Fruit fly (Drosophila melanogaster) whole organism, embryonic: Measurements from ENCODE around the gene Pmm2.

Experiments
- ATbp ChIP-seq: fragments of 200-800 bp; sonication (Bioruptor generic); optimal IDR thresholded peaks from 2 replicates; lab custom pipeline; 2017; ENCODE audit warnings: missing biosample characterization, mild to moderate bottlenecking, missing genetic modification characterization, missing genetic modification reagents
- Atf3 ChIP-seq: fragments of 200-800 bp; sonication (Bioruptor generic); optimal IDR thresholded peaks from 3 replicates; lab custom pipeline; 2016; ENCODE audit warnings: missing biosample characterization, missing genetic modification characterization
- CG10147 ChIP-seq: fragments of 200-800 bp; sonication (Bioruptor generic); optimal IDR thresholded peaks from 2 replicates; lab custom pipeline; 2019; ENCODE audit warnings: missing biosample characterization, mild to moderate bottlenecking, missing genetic modification characterization, moderate library complexity
- CG11456 ChIP-seq: fragments of 200-800 bp; sonication (Bioruptor generic); IDR thresholded peaks from 3 replicates; pipeline ENCODE4 v1.3.6; 2022; ENCODE audit warnings: missing biosample characterization, missing genetic modification characterization
- CG12769 ChIP-seq: fragments of 200-800 bp; sonication (Bioruptor generic); optimal IDR thresholded peaks from 2 replicates; lab custom pipeline; 2019; ENCODE audit warnings: missing biosample characterization, mild to moderate bottlenecking, missing genetic modification characterization, moderate library complexity
- CG13123 ChIP-seq: fragments of 200-800 bp; sonication (Bioruptor generic); optimal IDR thresholded peaks from 2 replicates; lab custom pipeline; 2016; ENCODE audit warnings: missing biosample characterization, missing genetic modification characterization
- CG13775 ChIP-seq: fragments of 200-800 bp; sonication (Bioruptor generic); optimal IDR thresholded peaks from 3 replicates; lab custom pipeline; 2017; ENCODE audit warnings: missing biosample characterization, mild to moderate bottlenecking, missing genetic modification characterization
- CG15011 ChIP-seq: fragments of 200-800 bp; sonication (Bioruptor generic); optimal IDR thresholded peaks from 3 replicates; lab custom pipeline; 2018; ENCODE audit warnings: missing biosample characterization, mild to moderate bottlenecking, missing genetic modification characterization
- CG1603 ChIP-seq: fragments of 200-800 bp; sonication (Bioruptor generic); optimal IDR thresholded peaks from 2 replicates; lab custom pipeline; 2019; ENCODE audit warnings: missing biosample characterization, mild to moderate bottlenecking, missing genetic modification characterization, moderate library complexity
- CG18476 ChIP-seq: fragments of 200-800 bp; sonication (Bioruptor generic); optimal IDR thresholded peaks from 2 replicates; lab custom pipeline; 2016; ENCODE audit warnings: missing biosample characterization, mild to moderate bottlenecking, missing genetic modification characterization
- CG2199 ChIP-seq: fragments of 200-800 bp; sonication (Bioruptor generic); IDR thresholded peaks from 3 replicates; pipeline ENCODE4 v1.3.6; 2022; ENCODE audit warnings: missing biosample characterization, missing genetic modification characterization
- CG30431 ChIP-seq: fragments of 200-800 bp; sonication (Bioruptor generic); optimal IDR thresholded peaks from 2 replicates; lab custom pipeline; 2017; ENCODE audit warnings: missing biosample characterization, missing genetic modification characterization
- CG33213 ChIP-seq: fragments of 200-800 bp; sonication (Bioruptor generic); optimal IDR thresholded peaks from 3 replicates; lab custom pipeline; 2016; ENCODE audit warnings: missing biosample characterization, missing genetic modification characterization
- CG34224 ChIP-seq: fragments of 200-800 bp; sonication (Bioruptor generic); IDR thresholded peaks from 3 replicates; pipeline ENCODE4 v1.3.6; 2022; ENCODE audit warnings: missing biosample characterization, missing genetic modification characterization; ENCODE audit not compliant: partially characterized antibody
- CG3847 ChIP-seq: fragments of 200-800 bp; sonication (Bioruptor generic); IDR thresholded peaks from 2 replicates; pipeline ENCODE4 v1.3.6; 2022; ENCODE audit warnings: missing biosample characterization, missing genetic modification characterization
- CG4360 ChIP-seq: fragments of 200-800 bp; sonication (Bioruptor generic); IDR thresholded peaks from 2 replicates; pipeline ENCODE4 v1.3.6; 2022; ENCODE audit warnings: missing biosample characterization, missing genetic modification characterization
- CG4617 ChIP-seq: fragments of 200-800 bp; sonication (Bioruptor generic); optimal IDR thresholded peaks from 3 replicates; lab custom pipeline; 2016; ENCODE audit warnings: missing biosample characterization, missing genetic modification characterization, borderline replicate concordance
- CG6272 ChIP-seq: fragments of 200-800 bp; sonication (Bioruptor generic); IDR thresholded peaks from 2 replicates; pipeline ENCODE4 v1.3.6; 2022; ENCODE audit warnings: missing biosample characterization, missing genetic modification characterization
- CG7928 ChIP-seq: fragments of 200-800 bp; sonication (Bioruptor generic); optimal IDR thresholded peaks from 2 replicates; lab custom pipeline; 2017; ENCODE audit warnings: missing biosample characterization, mild to moderate bottlenecking, missing genetic modification characterization
- CG8924 ChIP-seq: fragments of 200-800 bp; optimal IDR thresholded peaks from 3 replicates; lab custom pipeline; 2019; ENCODE audit warnings: missing biosample characterization, mild to moderate bottlenecking, missing genetic modification characterization, moderate library complexity
- CTCF ChIP-seq: fragments of 200-800 bp; sonication (Bioruptor generic); optimal IDR thresholded peaks from 2 replicates; lab custom pipeline; 2017; ENCODE audit warnings: missing biosample characterization, mild to moderate bottlenecking, missing genetic modification characterization, moderate library complexity
- Dfd ChIP-seq, 2 experiments: fragments of >200 bp; optimal IDR thresholded peaks; 2 replicates each; lab custom pipeline; 2017; ENCODE audit warnings: missing biosample characterization in 2 of 2, missing genetic modification characterization in 2 of 2
- Drgx ChIP-seq: fragments of 200-800 bp; sonication (Bioruptor generic); IDR thresholded peaks from 2 replicates; pipeline ENCODE4 v1.3.6; 2022; ENCODE audit warnings: missing biosample characterization, missing genetic modification characterization
- Ets97D ChIP-seq: fragments of 200-800 bp; sonication (Bioruptor generic); optimal IDR thresholded peaks from 3 replicates; lab custom pipeline; 2016; ENCODE audit warnings: missing biosample characterization, missing genetic modification characterization
- Hsf ChIP-seq: fragments of 200-800 bp; sonication (Bioruptor generic); optimal IDR thresholded peaks from 3 replicates; lab custom pipeline; 2016; ENCODE audit warnings: missing biosample characterization, missing genetic modification characterization
- Nf-YA ChIP-seq: fragments of 200-800 bp; sonication (Bioruptor generic); IDR thresholded peaks from 2 replicates; pipeline ENCODE4 v1.3.6; 2022; ENCODE audit warnings: missing biosample characterization, missing genetic modification characterization
- Pdp1 ChIP-seq, 2 experiments: fragments of 200-800 bp; sonication (Bioruptor generic); optimal IDR thresholded peaks; 3 replicates each; lab custom pipeline; 2016; ENCODE audit warnings: missing biosample characterization in 2 of 2, missing genetic modification characterization in 2 of 2, mild to moderate bottlenecking in 1 of 2, moderate library complexity in 1 of 2
- Ravus ChIP-seq: fragments of 200-800 bp; sonication (Bioruptor generic); IDR thresholded peaks from 2 replicates; pipeline ENCODE4 v1.3.6; 2022; ENCODE audit warnings: missing biosample characterization, missing genetic modification characterization
- Sin3A ChIP-seq: fragments of >200 bp; optimal IDR thresholded peaks from 2 replicates; lab custom pipeline; 2018
- Trl ChIP-seq, 3 experiments: fragments of >200 bp in 2 of 3; fragments of 200-800 bp in 1 of 3; sonication (Bioruptor generic) in 1 of 3; optimal IDR thresholded peaks; 2 replicates in 1 of 3; 3 replicates in 2 of 3; lab custom pipeline; 2016 to 2017; ENCODE audit warnings: missing biosample characterization in 1 of 3, missing genetic modification characterization in 1 of 3
- al ChIP-seq: fragments of 200-800 bp; sonication (Bioruptor generic); IDR thresholded peaks from 2 replicates; pipeline ENCODE4 v1.3.6; 2022; ENCODE audit warnings: missing biosample characterization, missing genetic modification characterization
- bigmax ChIP-seq: fragments of 200-800 bp; sonication (Bioruptor generic); optimal IDR thresholded peaks from 2 replicates; lab custom pipeline; 2018; ENCODE audit warnings: missing biosample characterization, mild to moderate bottlenecking, missing genetic modification characterization
- bowl ChIP-seq: fragments of 200-800 bp; sonication (Bioruptor generic); IDR thresholded peaks from 2 replicates; pipeline ENCODE4 v1.3.6; 2022; ENCODE audit warnings: missing biosample characterization, missing genetic modification characterization
- bsh ChIP-seq, 2 experiments: fragments of 200-800 bp; sonication (Bioruptor generic); optimal IDR thresholded peaks; 2 replicates each; lab custom pipeline; 2017 to 2018; ENCODE audit warnings: mild to moderate bottlenecking in 2 of 2, missing biosample characterization in 2 of 2, missing genetic modification characterization in 2 of 2, moderate library complexity in 1 of 2
- cg ChIP-seq: fragments of 200-800 bp; sonication (Bioruptor generic); optimal IDR thresholded peaks from 3 replicates; lab custom pipeline; 2019; ENCODE audit warnings: missing biosample characterization, mild to moderate bottlenecking, missing genetic modification characterization, moderate library complexity
- chinmo ChIP-seq: fragments of 200-800 bp; sonication (Bioruptor generic); IDR thresholded peaks from 4 replicates; pipeline ENCODE4 v1.3.6; 2022; ENCODE audit warnings: missing biosample characterization, missing genetic modification characterization; ENCODE audit not compliant: partially characterized antibody
- chm ChIP-seq: fragments of 200-800 bp; sonication (Bioruptor generic); IDR thresholded peaks from 2 replicates; pipeline ENCODE4 v1.3.6; 2022; ENCODE audit warnings: missing biosample characterization, missing genetic modification characterization
- chn ChIP-seq: fragments of 200-800 bp; sonication (Bioruptor generic); optimal IDR thresholded peaks from 2 replicates; lab custom pipeline; 2016; ENCODE audit warnings: missing biosample characterization, missing genetic modification characterization
- disco-r ChIP-seq: fragments of 200-800 bp; sonication (Bioruptor generic); optimal IDR thresholded peaks from 2 replicates; lab custom pipeline; 2016; ENCODE audit warnings: missing biosample characterization, missing genetic modification characterization
- gcm2 ChIP-seq: fragments of 200-800 bp; sonication (Bioruptor generic); optimal IDR thresholded peaks from 2 replicates; lab custom pipeline; 2016; ENCODE audit warnings: missing biosample characterization, missing genetic modification characterization
- hbn ChIP-seq: fragments of 200-800 bp; sonication (Bioruptor generic); IDR thresholded peaks from 2 replicates; pipeline ENCODE4 v1.3.6; 2022; ENCODE audit warnings: missing biosample characterization, missing genetic modification characterization; ENCODE audit not compliant: partially characterized antibody
- inv ChIP-seq: fragments of 200-800 bp; sonication (Bioruptor generic); IDR thresholded peaks from 2 replicates; pipeline ENCODE4 v1.3.6; 2022; ENCODE audit warnings: missing biosample characterization, missing genetic modification characterization; ENCODE audit not compliant: partially characterized antibody
- nom ChIP-seq: fragments of 200-800 bp; sonication (Bioruptor generic); optimal IDR thresholded peaks from 2 replicates; lab custom pipeline; 2017; ENCODE audit warnings: missing biosample characterization, missing genetic modification characterization, mild to moderate bottlenecking, moderate library complexity, missing genetic modification reagents
- p53 ChIP-seq: fragments of 200-800 bp; sonication (Bioruptor generic); optimal IDR thresholded peaks from 2 replicates; lab custom pipeline; 2016; ENCODE audit warnings: missing biosample characterization, missing genetic modification characterization
- slou ChIP-seq: fragments of 200-800 bp; sonication (Bioruptor generic); optimal IDR thresholded peaks from 3 replicates; lab custom pipeline; 2016; ENCODE audit warnings: missing biosample characterization, missing genetic modification characterization
- slp2 ChIP-seq: fragments of 200-800 bp; sonication (Bioruptor generic); optimal IDR thresholded peaks from 2 replicates; lab custom pipeline; 2016; ENCODE audit warnings: missing biosample characterization, missing genetic modification characterization
- tap ChIP-seq: fragments of 200-800 bp; optimal IDR thresholded peaks from 3 replicates; lab custom pipeline; 2019; ENCODE audit warnings: missing biosample characterization, mild to moderate bottlenecking, missing genetic modification characterization, moderate library complexity
- trh ChIP-seq: fragments of 200-800 bp; sonication (Bioruptor generic); optimal IDR thresholded peaks from 2 replicates; lab custom pipeline; 2016; ENCODE audit warnings: missing biosample characterization, missing genetic modification characterization
- wor ChIP-seq: fragments of 200-800 bp; sonication (Bioruptor generic); IDR thresholded peaks from 2 replicates; pipeline ENCODE4 v1.3.6; 2022; ENCODE audit warnings: missing biosample characterization, missing genetic modification characterization

The Pmm2 gene

dm6 chr3L:12515691-12516455 lies 18.5 kb upstream of the Pmm2 start:
- TF ChIP-seq CG12769 (tag; lab: Kevin White, UChicago): peak; percentile 24
- TF ChIP-seq trh (GFP tag; lab: Kevin White, UChicago): no peak
- peak; percentile 43 for TF ChIP-seq ATbp (GFP tag; lab: Kevin White, UChicago)
- no peak for TF ChIP-seq CG8924 (tag; lab: Kevin White, UChicago)
- no peak for TF ChIP-seq CG18476 (GFP tag; lab: Kevin White, UChicago)
- TF ChIP-seq slou (GFP tag; lab: Kevin White, UChicago): no peak
- no peak for TF ChIP-seq CG15011
- TF ChIP-seq CG4360 (GFP tag; lab: Robert Waterston, UW): peak; percentile 68
- peak; percentile 95 for TF ChIP-seq nom (GFP tag; lab: Kevin White, UChicago)
- TF ChIP-seq Hsf: no peak
- no peak for TF ChIP-seq bowl (GFP tag; lab: Robert Waterston, UW)
- TF ChIP-seq p53: no peak
- no peak for TF ChIP-seq CTCF (GFP tag; lab: Kevin White, UChicago)
- no peak for TF ChIP-seq CG6272 (GFP tag; lab: Robert Waterston, UW)
- peak; percentile 84 for TF ChIP-seq bigmax
- TF ChIP-seq Ravus: no peak
- TF ChIP-seq CG13123 (GFP tag; lab: Kevin White, UChicago): no peak
- no peak for TF ChIP-seq inv (GFP tag; lab: Robert Waterston, UW)
- TF ChIP-seq Pdp1 (GFP tag; optimal IDR thresholded peaks at IDR 0.05; lab: Kevin White, UChicago): peak in 1 of 2 experiments; percentile 85
- TF ChIP-seq bsh (GFP tag; optimal IDR thresholded peaks at IDR 0.05; lab: Kevin White, UChicago): peak in 1 of 2 experiments; percentile 89
- TF ChIP-seq cg (GFP tag; lab: Kevin White, UChicago): peak; percentile 14
- TF ChIP-seq disco-r (GFP tag; lab: Kevin White, UChicago): no peak
- 0 out of 4 replicates have a peak, but pooled peaks have one; percentile 35 for TF ChIP-seq chinmo (GFP tag; lab: Robert Waterston, UW)
- no peak for TF ChIP-seq CG1603 (tag; lab: Kevin White, UChicago)
- no peak for TF ChIP-seq CG13775
- peak; percentile 15; the same call in 1 of the 2 replicates for TF ChIP-seq hbn
- no peak for TF ChIP-seq gcm2
- TF ChIP-seq CG34224 (GFP tag; lab: Robert Waterston, UW): 0 out of 3 replicates have a peak, but pooled peaks have one; percentile 14
- TF ChIP-seq CG2199 (GFP tag; lab: Robert Waterston, UW): 0 out of 3 replicates have a peak, but pooled peaks have one; percentile 7
- TF ChIP-seq wor (GFP tag; lab: Robert Waterston, UW): no peak
- TF ChIP-seq Atf3: no peak
- TF ChIP-seq Trl (optimal IDR thresholded peaks at IDR 0.05; lab: Kevin White, UChicago): peak; percentile 69 to 73
- no peak for TF ChIP-seq Trl (GFP tag; optimal IDR thresholded peaks at IDR 0.05; lab: Kevin White, UChicago)
- TF ChIP-seq CG4617 (GFP tag; lab: Kevin White, UChicago): no peak
- peak; percentile 72 for TF ChIP-seq Drgx (GFP tag; lab: Robert Waterston, UW)
- no peak for TF ChIP-seq CG30431 (GFP tag; lab: Kevin White, UChicago)

dm6 chr3L:12517443-12518209 lies 16.8 kb upstream of the Pmm2 start:
- TF ChIP-seq CG3847 (GFP tag; lab: Robert Waterston, UW) (no peak), Dfd (GFP tag; optimal IDR thresholded peaks at IDR 0.05; lab: Kevin White, UChicago) (peak in 1 of 2 experiments; percentile 81), chm (GFP tag; lab: Robert Waterston, UW) (no peak), CG11456 (GFP tag; lab: Robert Waterston, UW) (0 out of 3 replicates have a peak, but pooled peaks have one; percentile 58), chn (GFP tag; lab: Kevin White, UChicago) (no peak), CG7928 (GFP tag; lab: Kevin White, UChicago) (no peak), Ets97D (GFP tag; lab: Kevin White, UChicago) (no peak), Sin3A (lab: Kevin White, UChicago) (no peak), CG33213 (GFP tag; lab: Kevin White, UChicago) (no peak), CG10147 (no peak), al (GFP tag; lab: Robert Waterston, UW) (0 out of 2 replicates have a peak, but pooled peaks have one; percentile 12), Nf-YA (GFP tag; lab: Robert Waterston, UW) (0 out of 2 replicates have a peak, but pooled peaks have one; percentile 22), slp2 (GFP tag; lab: Kevin White, UChicago) (no peak), tap (tag; lab: Kevin White, UChicago) (no peak)
